Worm (Caenorhabditis elegans) whole organism, L2 larva: ENCODE data around the gene C47E12.3.
A peak's percentile ranks its signal among the peaks of the same experiment; 100 is the strongest.

Source experiments
- F13H6.1 ChIP-seq: sonication (generic microtip); optimal IDR thresholded peaks from 2 replicates; lab custom pipeline; 2016; ENCODE audit warnings: missing genetic modification characterization, missing compliant biosample characterization
- R02D3.7 ChIP-seq: fragments of 150-350 bp; optimal IDR thresholded peaks from 2 replicates; lab custom pipeline; 2014; ENCODE audit warnings: missing biosample characterization, missing genetic modification characterization
- Y55F3AM.14 ChIP-seq: fragments of 200-800 bp; sonication (Bioruptor generic); optimal IDR thresholded peaks from 2 replicates; lab custom pipeline; 2018; ENCODE audit warnings: mild to moderate bottlenecking, missing genetic modification characterization, missing compliant biosample characterization
- ZK546.5 ChIP-seq: sonication (generic microtip); optimal IDR thresholded peaks from 2 replicates; lab custom pipeline; 2017; ENCODE audit warnings: missing biosample characterization, missing genetic modification characterization
- aly-2 ChIP-seq: fragments of 150-350 bp; optimal IDR thresholded peaks from 2 replicates; lab custom pipeline; 2014; ENCODE audit warnings: missing biosample characterization, missing genetic modification characterization
- ceh-16 ChIP-seq: fragments of 150-350 bp; optimal IDR thresholded peaks from 2 replicates; lab custom pipeline; 2014; ENCODE audit warnings: missing biosample characterization, missing genetic modification characterization
- ceh-82 ChIP-seq: fragments of 150-350 bp; optimal IDR thresholded peaks from 2 replicates; lab custom pipeline; 2014; ENCODE audit warnings: missing biosample characterization, missing genetic modification characterization
- dmd-4 ChIP-seq: sonication (generic microtip); optimal IDR thresholded peaks from 2 replicates; lab custom pipeline; 2017; ENCODE audit warnings: missing biosample characterization, missing genetic modification characterization
- elt-1 ChIP-seq: fragments of 150-350 bp; optimal IDR thresholded peaks from 2 replicates; lab custom pipeline; 2014; ENCODE audit warnings: missing biosample characterization, missing genetic modification characterization
- gmeb-1 ChIP-seq: fragments of 150-350 bp; optimal IDR thresholded peaks from 2 replicates; lab custom pipeline; 2014; ENCODE audit warnings: missing biosample characterization, missing genetic modification characterization
- lin-13 ChIP-seq: fragments of 150-350 bp; optimal IDR thresholded peaks from 2 replicates; lab custom pipeline; 2014; ENCODE audit warnings: missing biosample characterization, missing genetic modification reagents, missing genetic modification characterization
- lin-39 ChIP-seq: fragments of 150-350 bp; optimal IDR thresholded peaks from 2 replicates; lab custom pipeline; 2014; ENCODE audit warnings: missing biosample characterization, missing genetic modification reagents, missing genetic modification characterization
- lsy-2 ChIP-seq, 2 experiments: fragments of 150-350 bp in 1 of 2; sonication (generic microtip) in 1 of 2; optimal IDR thresholded peaks; 2 replicates each; lab custom pipeline; 2014 to 2017; ENCODE audit warnings: missing biosample characterization in 2 of 2, missing genetic modification characterization in 2 of 2
- mdl-1 ChIP-seq, 2 experiments: fragments of 150-350 bp in 1 of 2; sonication (generic microtip) in 1 of 2; optimal IDR thresholded peaks; 2 replicates each; lab custom pipeline; 2017; ENCODE audit warnings: missing biosample characterization in 2 of 2, missing genetic modification characterization in 2 of 2
- nhr-10 ChIP-seq: sonication (generic microtip); optimal IDR thresholded peaks from 2 replicates; lab custom pipeline; 2017; ENCODE audit warnings: missing biosample characterization, missing genetic modification characterization
- nhr-11 ChIP-seq: fragments of 150-350 bp; optimal IDR thresholded peaks from 2 replicates; lab custom pipeline; 2014; ENCODE audit warnings: missing biosample characterization, missing genetic modification characterization
- nhr-129 ChIP-seq: fragments of 150-350 bp; optimal IDR thresholded peaks from 2 replicates; lab custom pipeline; 2014; ENCODE audit warnings: missing biosample characterization, missing genetic modification characterization
- nhr-23 ChIP-seq: fragments of 150-350 bp; optimal IDR thresholded peaks from 2 replicates; lab custom pipeline; 2014; ENCODE audit warnings: missing biosample characterization, missing genetic modification reagents, missing genetic modification characterization
- nhr-237 ChIP-seq: fragments of 150-350 bp; optimal IDR thresholded peaks from 2 replicates; lab custom pipeline; 2014; ENCODE audit warnings: missing biosample characterization, missing genetic modification characterization
- nhr-77 ChIP-seq: fragments of 150-350 bp; optimal IDR thresholded peaks from 2 replicates; lab custom pipeline; 2014; ENCODE audit warnings: missing biosample characterization, missing genetic modification characterization
- sem-4 ChIP-seq: fragments of 150-350 bp; optimal IDR thresholded peaks from 2 replicates; lab custom pipeline; 2014; ENCODE audit warnings: missing biosample characterization, missing genetic modification reagents, missing genetic modification characterization
- sma-3 ChIP-seq: sonication (generic microtip); optimal IDR thresholded peaks from 2 replicates; lab custom pipeline; 2016; ENCODE audit warnings: missing genetic modification reagents, missing genetic modification characterization, missing compliant biosample characterization
- snpc-4 ChIP-seq: fragments of 150-350 bp; optimal IDR thresholded peaks from 2 replicates; lab custom pipeline; 2014; ENCODE audit warnings: missing biosample characterization, missing genetic modification characterization
- unc-39 ChIP-seq: fragments of 150-350 bp; optimal IDR thresholded peaks from 2 replicates; lab custom pipeline; 2014; ENCODE audit warnings: missing biosample characterization, missing genetic modification characterization
- unc-55 ChIP-seq: fragments of 150-350 bp; sonication (generic microtip); optimal IDR thresholded peaks from 3 replicates; lab custom pipeline; 2014; ENCODE audit warnings: missing biosample characterization, missing genetic modification reagents, missing genetic modification characterization
- unc-62 ChIP-seq: fragments of 150-350 bp; optimal IDR thresholded peaks from 2 replicates; lab custom pipeline; 2014; ENCODE audit warnings: missing biosample characterization, missing genetic modification reagents, missing genetic modification characterization
- ztf-1 ChIP-seq: fragments of 200-800 bp; sonication (Bioruptor generic); conservative IDR thresholded peaks from 2 replicates; pipeline ENCODE4 v1.3.6; 2022; ENCODE audit warnings: missing genetic modification characterization, missing compliant biosample characterization
- ztf-11 ChIP-seq: sonication (generic microtip); optimal IDR thresholded peaks from 2 replicates; lab custom pipeline; 2017; ENCODE audit warnings: missing biosample characterization, missing genetic modification characterization
- ztf-4 ChIP-seq: fragments of 150-350 bp; optimal IDR thresholded peaks from 2 replicates; lab custom pipeline; 2014; ENCODE audit warnings: missing biosample characterization, missing genetic modification characterization

The C47E12.3 gene

ce11 chrIV:10001748-10002147 is at the start of gene C47E12.3:
TSS of gene C47E12.3 (minus strand) at chrIV:10001848.
- TF ChIP-seq nhr-10 (tag; lab: Kevin White, UChicago): no peak
- no peak for TF ChIP-seq ceh-82
- no peak for TF ChIP-seq ztf-11 (tag; lab: Kevin White, UChicago)
- TF ChIP-seq unc-55 (GFP tag; lab: Kevin White, UChicago): no peak
- no peak for TF ChIP-seq ztf-4
- no peak for TF ChIP-seq ceh-16 (tag; lab: Kevin White, UChicago)

ce11 chrIV:10051088-10051487 is 49.4 kb upstream of the C47E12.3 start, which contains the start of gene T04B2.8:
TSS of gene T04B2.8 (minus strand) at chrIV:10051188.
- TF ChIP-seq unc-55 (GFP tag; lab: Kevin White, UChicago) (no peak), sem-4 (tag; lab: Kevin White, UChicago) (no peak), ztf-1 (no peak), nhr-23 (no peak), mdl-1 (tag; optimal IDR thresholded peaks at IDR 0.05; lab: Kevin White, UChicago) (no peak), ceh-16 (tag; lab: Kevin White, UChicago) (no peak)

- TF ChIP-seq sma-3 (no peak), nhr-77 (tag; lab: Kevin White, UChicago) (no peak), lin-39 (tag; lab: Kevin White, UChicago) (no peak), nhr-237 (tag; lab: Kevin White, UChicago) (no peak), snpc-4 (tag; lab: Kevin White, UChicago) (no peak), nhr-129 (tag; lab: Kevin White, UChicago) (peak; percentile 27), unc-62 (GFP tag; lab: Kevin White, UChicago) (no peak), ceh-16 (tag; lab: Kevin White, UChicago) (no peak)
Measured at ce11 chrIV:10048268-10048667, 46.6 kb upstream of the C47E12.3 start.

ce11 chrIV:10047108-10047507 is 45.5 kb upstream of the C47E12.3 start, which contains the start of gene T04B2.3:
TSS of gene T04B2.3 (plus strand) at chrIV:10047408.
- no peak for TF ChIP-seq unc-39 (tag; lab: Kevin White, UChicago)
- no peak for TF ChIP-seq gmeb-1 (tag; lab: Kevin White, UChicago)
- TF ChIP-seq lin-13 (GFP tag; lab: Kevin White, UChicago): no peak
- no peak for TF ChIP-seq dmd-4 (tag; lab: Kevin White, UChicago)
- no peak for TF ChIP-seq nhr-129 (tag; lab: Kevin White, UChicago)
- no peak for TF ChIP-seq lsy-2 (tag; optimal IDR thresholded peaks at IDR 0.05; lab: Kevin White, UChicago)
- no peak for TF ChIP-seq Y55F3AM.14
- no peak for TF ChIP-seq ztf-1
- no peak for TF ChIP-seq aly-2 (tag; lab: Kevin White, UChicago)
- no peak for TF ChIP-seq ZK546.5
- TF ChIP-seq, all 48 proteins: peak for 0

- TF ChIP-seq ceh-82: no peak
- peak; percentile 10 for TF ChIP-seq nhr-129 (tag; lab: Kevin White, UChicago)
- TF ChIP-seq unc-55 (GFP tag; lab: Kevin White, UChicago): peak; percentile 54
Measured at ce11 chrIV:10046005-10046404, 44.4 kb upstream of the C47E12.3 start.

ce11 chrIV:10042881-10043280 is 41.2 kb upstream of the C47E12.3 start, which contains the start of gene frk-1:
TSS of gene frk-1 (plus strand) at chrIV:10043181.
- TF ChIP-seq nhr-77 (tag; lab: Kevin White, UChicago): no peak

ce11 chrIV:10040803-10041202 is 39.2 kb upstream of the C47E12.3 start, which contains the start of gene dhs-31:
TSS of gene dhs-31 (minus strand) at chrIV:10040903.
- TF ChIP-seq ztf-1 (no peak), ZK546.5 (no peak), F13H6.1 (tag; lab: Kevin White, UChicago) (no peak), R02D3.7 (tag; lab: Kevin White, UChicago) (no peak), unc-39 (tag; lab: Kevin White, UChicago) (no peak), unc-62 (GFP tag; lab: Kevin White, UChicago) (no peak), nhr-10 (tag; lab: Kevin White, UChicago) (no peak), nhr-11 (tag; lab: Kevin White, UChicago) (no peak), lin-39 (tag; lab: Kevin White, UChicago) (no peak), ceh-16 (tag; lab: Kevin White, UChicago) (no peak), nhr-237 (tag; lab: Kevin White, UChicago) (no peak), elt-1 (tag; lab: Kevin White, UChicago) (no peak)
